Worm (Caenorhabditis elegans): ENCODE results near the gene agt-1.

Gene agt-1

DNA sequence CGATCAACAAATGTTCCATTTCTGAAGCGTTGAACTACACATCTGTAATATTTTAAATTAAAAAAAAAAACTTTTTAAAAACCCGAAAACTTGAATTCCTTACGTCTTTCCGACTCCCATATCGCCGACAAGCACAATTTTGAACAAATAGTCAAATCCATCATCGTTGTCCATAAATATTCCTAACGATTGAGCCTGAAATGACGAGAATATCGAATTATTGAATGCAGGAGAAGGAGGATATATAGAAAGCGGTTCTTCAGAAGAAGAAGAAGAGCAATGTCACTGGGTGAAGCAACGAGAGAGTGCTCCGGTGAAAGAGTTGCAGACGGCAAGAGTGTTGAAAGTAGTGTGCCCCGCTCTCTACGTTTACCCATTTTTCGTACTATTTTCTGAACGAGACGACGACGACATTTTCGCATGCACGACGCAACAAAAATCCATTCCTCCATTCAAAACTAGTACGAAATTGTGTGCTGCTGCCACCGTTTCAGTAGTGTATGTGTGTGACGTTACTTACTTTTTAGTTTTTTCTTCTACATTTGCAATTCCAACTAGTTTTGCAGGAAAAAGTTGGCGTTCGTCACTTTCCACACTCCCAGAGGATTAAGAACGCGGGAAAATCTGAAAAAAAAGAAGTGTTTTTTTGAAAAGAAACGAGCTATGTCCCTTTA, 14.7 kb upstream of the agt-1 start, which contains the start of gene rab-19:
rab-19 (minus strand) TSS at position 624 of the 674 bp plus-strand sequence.
- TF ChIP-seq hmg-1.2 (GFP tag; IDR thresholded peaks at IDR 0.05) = peak; percentile 90
- TF ChIP-seq F49E8.2 (tag; optimal IDR thresholded peaks at IDR 0.05; ENCODE audit: insufficient read depth) = no peak

DNA sequence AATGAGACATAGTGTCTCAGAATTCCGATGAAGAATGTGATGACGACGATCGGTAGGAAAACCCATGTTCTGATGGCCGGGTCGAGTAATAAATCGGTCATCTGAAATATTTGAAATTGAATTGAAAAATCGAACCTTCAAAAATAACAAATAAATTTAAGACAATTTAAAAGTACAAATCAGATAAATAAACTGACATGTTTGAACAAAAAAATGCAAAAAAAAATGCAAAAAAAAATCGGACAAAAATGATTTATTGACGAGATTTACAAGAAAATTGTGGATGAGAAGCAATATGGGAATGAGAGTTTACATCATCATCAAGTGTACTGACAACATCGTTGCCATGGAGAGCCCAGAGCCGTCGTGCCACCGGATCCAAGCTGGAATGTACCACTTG, 12.6 kb upstream of the agt-1 start, which contains the start of gene emc-3:
emc-3 (minus strand) TSS at position 101 of the 400 bp plus-strand sequence.
- TF ChIP-seq hmg-1.2 (GFP tag; IDR thresholded peaks at IDR 0.05) (no peak), let-526 (GFP tag; IDR thresholded peaks at IDR 0.05) (no peak), gei-17 (GFP tag; optimal IDR thresholded peaks at IDR 0.05) (no peak), ztf-26 (tag; optimal IDR thresholded peaks at IDR 0.05) (no peak), let-607 (tag; optimal IDR thresholded peaks at IDR 0.05) (no peak), snpc-1.3 (tag; optimal IDR thresholded peaks at IDR 0.05; ENCODE audit: insufficient read depth) (no peak), madf-6 (GFP tag; IDR thresholded peaks at IDR 0.05) (no peak), nhr-120 (GFP tag; IDR thresholded peaks at IDR 0.05) (no peak), cebp-1 (GFP tag; IDR thresholded peaks at IDR 0.05) (no peak), cebp-1 (tag; optimal IDR thresholded peaks at IDR 0.05) (no peak), ceh-58 (GFP tag; IDR thresholded peaks at IDR 0.05) (no peak), egl-18 (GFP tag; IDR thresholded peaks at IDR 0.05) (no peak), F57A8.1 (GFP tag; optimal IDR thresholded peaks at IDR 0.05) (no peak), nhr-27 (tag; optimal IDR thresholded peaks at IDR 0.05) (no peak), pbrm-1 (GFP tag; IDR thresholded peaks at IDR 0.05) (no peak), rec-8 (tag; optimal IDR thresholded peaks at IDR 0.05) (no peak), nhr-90 (tag; optimal IDR thresholded peaks at IDR 0.05) (no peak), B0261.1 (tag; optimal IDR thresholded peaks at IDR 0.05) (no peak), ama-1 (optimal IDR thresholded peaks at IDR 0.05) (no peak), ama-1 (GFP tag; optimal IDR thresholded peaks at IDR 0.05) (no peak), K12H6.12 (tag; optimal IDR thresholded peaks at IDR 0.05) (no peak), B0019.2 (GFP tag; conservative IDR thresholded peaks at IDR 0.05) (no peak)

- TF ChIP-seq cebp-2 (GFP tag; IDR thresholded peaks at IDR 0.05) (peak; percentile 82; the same call in 1 of the 2 replicates), F23B12.7 (tag; optimal IDR thresholded peaks at IDR 0.05; ENCODE audit: insufficient read depth) (no peak)
Observed at ce11 chrIV:13380506-13380905, 11.3 kb upstream of the agt-1 start.

DNA sequence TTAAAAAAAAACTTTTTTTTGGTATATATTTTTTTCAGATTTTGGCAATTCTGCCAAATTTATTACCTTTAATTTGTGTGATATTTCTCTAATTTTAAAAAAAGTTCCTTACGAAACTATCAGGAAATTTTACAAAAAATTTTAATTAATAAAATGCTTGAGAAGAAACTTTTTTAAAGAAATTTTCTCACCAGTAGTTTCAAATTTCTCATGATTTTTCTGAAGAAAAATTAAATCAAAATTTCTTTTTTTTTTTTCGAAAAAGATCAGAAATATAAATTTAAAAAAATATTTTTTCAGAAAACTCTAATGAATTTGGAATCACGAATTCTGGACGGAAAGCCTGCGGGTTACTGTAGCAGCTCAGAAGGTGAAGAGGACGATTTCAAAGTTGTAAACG, 8.5 kb upstream of the agt-1 start, which contains the start of gene mau-8:
mau-8 (plus strand) TSS at position 301 of the 400 bp plus-strand sequence.
- TF ChIP-seq sdz-38 (tag; optimal IDR thresholded peaks at IDR 0.05) (no peak), F57A8.1 (GFP tag; optimal IDR thresholded peaks at IDR 0.05) (no peak), D2030.7 (GFP tag; IDR thresholded peaks at IDR 0.05) (no peak), cebp-2 (GFP tag; IDR thresholded peaks at IDR 0.05) (no peak), egl-44 (GFP tag; IDR thresholded peaks at IDR 0.05) (no peak), sptf-2 (GFP tag; optimal IDR thresholded peaks at IDR 0.05) (no peak), repo-1 (tag; optimal IDR thresholded peaks at IDR 0.05) (no peak), mcd-1 (GFP tag; IDR thresholded peaks at IDR 0.05) (no peak), mxl-1 (tag; optimal IDR thresholded peaks at IDR 0.05) (no peak), tlf-1 (GFP tag; optimal IDR thresholded peaks at IDR 0.05) (no peak), unc-130 (GFP tag; optimal IDR thresholded peaks at IDR 0.05) (no peak), him-1 (tag; optimal IDR thresholded peaks at IDR 0.05) (no peak), ets-4 (GFP tag; optimal IDR thresholded peaks at IDR 0.05) (no peak), somi-1 (GFP tag; optimal IDR thresholded peaks at IDR 0.05) (no peak)
